ENCODE assay signal across 2 fruit fly cellular contexts in genomic region chr2L:7532644-7533324, dm6.
A peak's percentile ranks its signal among the peaks of the same experiment; 100 is the strongest.
TF ChIP-seq lines count a peak whose summit lies in the region.

No protein-coding gene starts in this region.

TF ChIP-seq in whole organism, embryonic, 481 proteins besides CTCF, POLR2A, EP300 and RAD21 (continued from another document and continues in another):
- TF ChIP-seq az2 (GFP tag; optimal IDR thresholded peaks at IDR 0.05; lab: Kevin White, UChicago) (peak; percentile 43), chif (GFP tag; optimal IDR thresholded peaks at IDR 0.05; lab: Kevin White, UChicago) (peak; percentile 24 to 59), CG12744 (GFP tag; optimal IDR thresholded peaks at IDR 0.05; lab: Kevin White, UChicago) (peak; percentile 0), CG12391 (tag; optimal IDR thresholded peaks at IDR 0.05; lab: Kevin White, UChicago) (peak; percentile 63), ewg (GFP tag; optimal IDR thresholded peaks at IDR 0.05; lab: Kevin White, UChicago) (no peak), CG15601 (tag; optimal IDR thresholded peaks at IDR 0.05; lab: Kevin White, UChicago) (peak; percentile 49), jing (GFP tag; optimal IDR thresholded peaks at IDR 0.05; lab: Kevin White, UChicago) (peak; percentile 35), pros (GFP tag; optimal IDR thresholded peaks at IDR 0.05; lab: Kevin White, UChicago) (peak; percentile 50), ash1 (GFP tag; optimal IDR thresholded peaks at IDR 0.05; lab: Kevin White, UChicago) (no peak), usp (GFP tag; optimal IDR thresholded peaks at IDR 0.05; lab: Kevin White, UChicago) (no peak), fd64A (GFP tag; optimal IDR thresholded peaks at IDR 0.05; lab: Kevin White, UChicago) (no peak), CG2875 (GFP tag; optimal IDR thresholded peaks at IDR 0.05; lab: Kevin White, UChicago) (no peak), CG30431 (GFP tag; optimal IDR thresholded peaks at IDR 0.05; lab: Kevin White, UChicago) (peak; percentile 44), tio (GFP tag; optimal IDR thresholded peaks at IDR 0.05; lab: Kevin White, UChicago) (peak; percentile 41), gsb-n (tag; optimal IDR thresholded peaks at IDR 0.05; lab: Kevin White, UChicago) (peak; percentile 32), CG14710 (tag; optimal IDR thresholded peaks at IDR 0.05; lab: Kevin White, UChicago) (peak; percentile 81), zen (tag; optimal IDR thresholded peaks at IDR 0.05; lab: Kevin White, UChicago) (peak; percentile 75), Ssrp (tag; optimal IDR thresholded peaks at IDR 0.05; lab: Kevin White, UChicago) (peak; percentile 59), sisA (GFP tag; IDR thresholded peaks at IDR 0.05; lab: Robert Waterston, UW) (peak; percentile 8; the same call in 1 of the 2 replicates), gfzf (GFP tag; optimal IDR thresholded peaks at IDR 0.05; lab: Kevin White, UChicago) (no peak), Mes4 (GFP tag; optimal IDR thresholded peaks at IDR 0.05; lab: Kevin White, UChicago) (no peak), NC2β (GFP tag; optimal IDR thresholded peaks at IDR 0.05; lab: Kevin White, UChicago) (no peak), CG11695 (GFP tag; IDR thresholded peaks at IDR 0.05; lab: Robert Waterston, UW) (no peak), CG34224 (GFP tag; IDR thresholded peaks at IDR 0.05; lab: Robert Waterston, UW; ENCODE audit: partially characterized antibody) (no peak), CG2712 (tag; optimal IDR thresholded peaks at IDR 0.05; lab: Kevin White, UChicago) (peak; percentile 83), fd96Cb (tag; optimal IDR thresholded peaks at IDR 0.05; lab: Kevin White, UChicago) (peak; percentile 52), CG4424 (GFP tag; optimal IDR thresholded peaks at IDR 0.05; lab: Kevin White, UChicago) (peak; percentile 37), aop (GFP tag; IDR thresholded peaks at IDR 0.05; lab: Robert Waterston, UW) (no peak), Lhr (GFP tag; optimal IDR thresholded peaks at IDR 0.05; lab: Kevin White, UChicago) (peak; percentile 3), Chrac-16 (GFP tag; optimal IDR thresholded peaks at IDR 0.05; lab: Kevin White, UChicago) (peak; percentile 46), Atf-2 (GFP tag; optimal IDR thresholded peaks at IDR 0.05; lab: Kevin White, UChicago) (peak; percentile 36), D (optimal IDR thresholded peaks at IDR 0.05; lab: Kevin White, UChicago) (no peak), D (GFP tag; optimal IDR thresholded peaks at IDR 0.05; lab: Kevin White, UChicago) (peak; percentile 60), slou (GFP tag; optimal IDR thresholded peaks at IDR 0.05; lab: Kevin White, UChicago) (no peak), lola (GFP tag; optimal IDR thresholded peaks at IDR 0.05; lab: Kevin White, UChicago) (peak in 1 of 3 experiments; percentile 86), CG6654 (GFP tag; optimal IDR thresholded peaks at IDR 0.05; lab: Kevin White, UChicago) (peak; percentile 92), Deaf1 (tag; optimal IDR thresholded peaks at IDR 0.05; lab: Kevin White, UChicago) (no peak), CG31441 (GFP tag; IDR thresholded peaks at IDR 0.05; lab: Robert Waterston, UW) (peak; percentile 61), kni (GFP tag; optimal IDR thresholded peaks at IDR 0.05; lab: Kevin White, UChicago) (peak; percentile 7), CG13775 (GFP tag; optimal IDR thresholded peaks at IDR 0.05; lab: Kevin White, UChicago) (peak; percentile 46), CG10462 (GFP tag; optimal IDR thresholded peaks at IDR 0.05; lab: Kevin White, UChicago) (no peak), CG18262 (tag; optimal IDR thresholded peaks at IDR 0.05; lab: Kevin White, UChicago) (peak; percentile 85), NC2α (GFP tag; optimal IDR thresholded peaks at IDR 0.05; lab: Kevin White, UChicago) (no peak), fu2 (GFP tag; optimal IDR thresholded peaks at IDR 0.05; lab: Kevin White, UChicago) (no peak), peb (GFP tag; IDR thresholded peaks at IDR 0.05; lab: Robert Waterston, UW) (peak; percentile 30; the same call in 1 of the 2 replicates), dan (GFP tag; IDR thresholded peaks at IDR 0.05; lab: Robert Waterston, UW) (peak; percentile 22; the same call in 1 of the 2 replicates), CG6272 (GFP tag; IDR thresholded peaks at IDR 0.05; lab: Robert Waterston, UW) (no peak), CG10959 (GFP tag; IDR thresholded peaks at IDR 0.05; lab: Robert Waterston, UW) (peak; percentile 64), CG16779 (GFP tag; IDR thresholded peaks at IDR 0.05; lab: Robert Waterston, UW) (no peak), Dref (GFP tag; IDR thresholded peaks at IDR 0.05; lab: Robert Waterston, UW) (no peak), CG7556 (GFP tag; optimal IDR thresholded peaks at IDR 0.05; lab: Kevin White, UChicago) (peak; percentile 54), Elba2 (GFP tag; optimal IDR thresholded peaks at IDR 0.05; lab: Kevin White, UChicago) (no peak), crol (GFP tag; IDR thresholded peaks at IDR 0.05; lab: Robert Waterston, UW) (peak; percentile 65), CG8765 (GFP tag; IDR thresholded peaks at IDR 0.05; lab: Robert Waterston, UW) (peak; percentile 31; the same call in 1 of the 2 replicates), oc (tag; optimal IDR thresholded peaks at IDR 0.05; lab: Kevin White, UChicago) (peak; percentile 49), ATbp (GFP tag; optimal IDR thresholded peaks at IDR 0.05; lab: Kevin White, UChicago) (peak; percentile 20), phol (tag; optimal IDR thresholded peaks at IDR 0.05; lab: Kevin White, UChicago) (peak; percentile 68), CG17361 (GFP tag; IDR thresholded peaks at IDR 0.05; lab: Robert Waterston, UW) (peak; percentile 69), CG12236 (GFP tag; optimal IDR thresholded peaks at IDR 0.05; lab: Kevin White, UChicago) (no peak), CG15696 (tag; optimal IDR thresholded peaks at IDR 0.05; lab: Kevin White, UChicago) (peak; percentile 65), CG2202 (tag; optimal IDR thresholded peaks at IDR 0.05; lab: Kevin White, UChicago) (peak; percentile 48), row (GFP tag; IDR thresholded peaks at IDR 0.05; lab: Robert Waterston, UW) (peak; percentile 58; the same call in 2 of the 3 replicates), CG13424 (tag; optimal IDR thresholded peaks at IDR 0.05; lab: Kevin White, UChicago) (peak; percentile 7), CG10979 (tag; optimal IDR thresholded peaks at IDR 0.05; lab: Kevin White, UChicago) (peak; percentile 79), Atf6 (GFP tag; IDR thresholded peaks at IDR 0.05; lab: Robert Waterston, UW) (no peak), CG11247 (GFP tag; IDR thresholded peaks at IDR 0.05; lab: Robert Waterston, UW) (no peak), TFAM (GFP tag; optimal IDR thresholded peaks at IDR 0.05; lab: Kevin White, UChicago) (no peak)

TF ChIP-seq in whole organism, prepupa, 60 proteins besides CTCF, POLR2A, EP300 and RAD21 (continued from another document):
- TF ChIP-seq Smox (GFP tag; optimal IDR thresholded peaks at IDR 0.05; lab: Kevin White, UChicago) (no peak), Gug (GFP tag; IDR thresholded peaks at IDR 0.05; lab: Robert Waterston, UW) (peak; percentile 50; the same call in 1 of the 2 replicates), acj6 (GFP tag; optimal IDR thresholded peaks at IDR 0.05; lab: Kevin White, UChicago) (peak; percentile 17), vri (GFP tag; optimal IDR thresholded peaks at IDR 0.05; lab: Kevin White, UChicago) (no peak), esn (GFP tag; optimal IDR thresholded peaks at IDR 0.05; lab: Kevin White, UChicago) (peak; percentile 24), topi (GFP tag; optimal IDR thresholded peaks at IDR 0.05; lab: Kevin White, UChicago) (peak; percentile 42), Met (GFP tag; optimal IDR thresholded peaks at IDR 0.05; lab: Kevin White, UChicago) (no peak), CG1621 (tag; optimal IDR thresholded peaks at IDR 0.05; lab: Kevin White, UChicago) (peak; percentile 37), eg (GFP tag; IDR thresholded peaks at IDR 0.05; lab: Robert Waterston, UW) (peak; percentile 47; the same call in 1 of the 3 replicates), CG3032 (tag; optimal IDR thresholded peaks at IDR 0.05; lab: Kevin White, UChicago) (peak; percentile 42), Sox15 (GFP tag; optimal IDR thresholded peaks at IDR 0.05; lab: Kevin White, UChicago) (no peak), dac (GFP tag; optimal IDR thresholded peaks at IDR 0.05; lab: Kevin White, UChicago) (no peak), OdsH (GFP tag; optimal IDR thresholded peaks at IDR 0.05; lab: Kevin White, UChicago) (peak; percentile 41), Sox102F (GFP tag; optimal IDR thresholded peaks at IDR 0.05; lab: Kevin White, UChicago) (no peak), Hr39 (GFP tag; optimal IDR thresholded peaks at IDR 0.05; lab: Kevin White, UChicago) (no peak), CG8319 (GFP tag; optimal IDR thresholded peaks at IDR 0.05; lab: Kevin White, UChicago) (no peak), spab (GFP tag; optimal IDR thresholded peaks at IDR 0.05; lab: Kevin White, UChicago) (peak; percentile 14), CG8632 (GFP tag; optimal IDR thresholded peaks at IDR 0.05; lab: Kevin White, UChicago) (no peak), CG15336 (GFP tag; IDR thresholded peaks at IDR 0.05; lab: Robert Waterston, UW) (peak; percentile 39), CG11762 (GFP tag; optimal IDR thresholded peaks at IDR 0.05; lab: Kevin White, UChicago; ENCODE audit: insufficient read depth) (no peak), lz (GFP tag; optimal IDR thresholded peaks at IDR 0.05; lab: Kevin White, UChicago) (no peak), cyc (GFP tag; optimal IDR thresholded peaks at IDR 0.05; lab: Kevin White, UChicago) (peak; percentile 24), CG8119 (GFP tag; IDR thresholded peaks at IDR 0.05; lab: Robert Waterston, UW) (peak; percentile 49; the same call in 2 of the 3 replicates), CG9139 (GFP tag; optimal IDR thresholded peaks at IDR 0.05; lab: Kevin White, UChicago) (no peak), Ets21C (GFP tag; optimal IDR thresholded peaks at IDR 0.05; lab: Kevin White, UChicago) (no peak), Eip78C (GFP tag; lab: Kevin White, UChicago) (peak; percentile 81), net (GFP tag; optimal IDR thresholded peaks at IDR 0.05; lab: Kevin White, UChicago) (peak; percentile 42), CG6854 (GFP tag; optimal IDR thresholded peaks at IDR 0.05; lab: Kevin White, UChicago) (no peak), CG11294 (GFP tag; IDR thresholded peaks at IDR 0.05; lab: Robert Waterston, UW) (no peak)
TF ChIP-seq in whole organism, prepupa: peak in this region for 33.
